Worm (Caenorhabditis elegans) whole organism, late embryonic: ENCODE data around the gene ZK228.3.

Experiments used
- F13H6.1 ChIP-seq: sonication (generic microtip); optimal IDR thresholded peaks from 2 replicates; lab custom pipeline; 2016; ENCODE audit warnings: missing genetic modification characterization, missing compliant biosample characterization
- K02D7.2 ChIP-seq: sonication (generic microtip); optimal IDR thresholded peaks from 2 replicates; lab custom pipeline; 2017; ENCODE audit warnings: mild to moderate bottlenecking, missing genetic modification characterization, missing compliant biosample characterization
- K09A11.1 ChIP-seq: sonication (generic microtip); optimal IDR thresholded peaks from 2 replicates; lab custom pipeline; 2017; ENCODE audit warnings: antibody characterized with exemption, mild to moderate bottlenecking, missing genetic modification characterization, missing compliant biosample characterization; ENCODE audit not compliant: insufficient read depth
- ahr-1 ChIP-seq: sonication (generic microtip); optimal IDR thresholded peaks from 2 replicates; lab custom pipeline; 2016; ENCODE audit warnings: missing genetic modification characterization, missing compliant biosample characterization
- ceh-14 ChIP-seq: sonication (generic microtip); optimal IDR thresholded peaks from 2 replicates; lab custom pipeline; 2016; ENCODE audit warnings: missing genotype, missing genetic modification characterization, missing compliant biosample characterization
- ceh-24 ChIP-seq: sonication (generic microtip); optimal IDR thresholded peaks from 2 replicates; lab custom pipeline; 2016; ENCODE audit warnings: mild to moderate bottlenecking, missing genetic modification characterization, missing compliant biosample characterization
- ceh-30 ChIP-seq: fragments of 150-350 bp; optimal IDR thresholded peaks from 2 replicates; lab custom pipeline; 2014; ENCODE audit warnings: missing biosample characterization, missing genetic modification characterization
- ceh-34 ChIP-seq: sonication (generic microtip); optimal IDR thresholded peaks from 2 replicates; lab custom pipeline; 2016; ENCODE audit warnings: mild to moderate bottlenecking, missing genetic modification characterization, missing compliant biosample characterization
- ceh-45 ChIP-seq: fragments of 200-800 bp; sonication (Bioruptor generic); IDR thresholded peaks from 2 replicates; pipeline ENCODE4 v1.3.6; 2022; ENCODE audit warnings: missing genetic modification reagents, missing genetic modification characterization, missing compliant biosample characterization
- dmd-4 ChIP-seq: sonication (generic microtip); optimal IDR thresholded peaks from 2 replicates; lab custom pipeline; 2016; ENCODE audit warnings: borderline replicate concordance, missing genetic modification characterization, missing compliant biosample characterization
- dve-1 ChIP-seq: sonication (generic microtip); optimal IDR thresholded peaks from 2 replicates; lab custom pipeline; 2017; ENCODE audit warnings: antibody characterized with exemption, mild to moderate bottlenecking, missing genetic modification characterization, missing compliant biosample characterization
- elt-4 ChIP-seq: sonication (generic microtip); optimal IDR thresholded peaks from 2 replicates; lab custom pipeline; 2016; ENCODE audit warnings: missing genetic modification characterization, missing compliant biosample characterization
- eyg-1 ChIP-seq: sonication (generic microtip); optimal IDR thresholded peaks from 2 replicates; lab custom pipeline; 2016; ENCODE audit warnings: missing genotype, missing genetic modification characterization, missing compliant biosample characterization
- fkh-10 ChIP-seq: fragments of 150-350 bp; optimal IDR thresholded peaks from 2 replicates; lab custom pipeline; 2014; ENCODE audit warnings: missing biosample characterization, missing genetic modification reagents, missing genetic modification characterization
- gmeb-2 ChIP-seq: sonication (generic microtip); optimal IDR thresholded peaks from 2 replicates; lab custom pipeline; 2016; ENCODE audit warnings: missing genetic modification characterization, inconsistent platforms, missing compliant biosample characterization
- hlh-30 ChIP-seq: sonication (generic microtip); optimal IDR thresholded peaks from 2 replicates; lab custom pipeline; 2017; ENCODE audit warnings: antibody characterized with exemption, missing genetic modification characterization, missing compliant biosample characterization; ENCODE audit not compliant: insufficient read depth
- lim-6 ChIP-seq: sonication (generic microtip); optimal IDR thresholded peaks from 2 replicates; lab custom pipeline; 2016; ENCODE audit warnings: missing genetic modification characterization, missing compliant biosample characterization
- lin-11 ChIP-seq: fragments of 200-800 bp; sonication (Bioruptor generic); optimal IDR thresholded peaks from 2 replicates; lab custom pipeline; 2018; ENCODE audit warnings: mild to moderate bottlenecking, missing genetic modification characterization, missing compliant biosample characterization
- nfya-1 ChIP-seq: sonication (generic microtip); optimal IDR thresholded peaks from 2 replicates; lab custom pipeline; 2017; ENCODE audit warnings: missing genetic modification characterization, mild to moderate bottlenecking, missing compliant biosample characterization, antibody characterized with exemption, moderate library complexity
- nhr-11 ChIP-seq: fragments of 150-350 bp; optimal IDR thresholded peaks from 2 replicates; lab custom pipeline; 2014; ENCODE audit warnings: missing biosample characterization, missing genetic modification characterization
- nhr-232 ChIP-seq: sonication (generic microtip); optimal IDR thresholded peaks from 2 replicates; lab custom pipeline; 2016; ENCODE audit warnings: missing genetic modification characterization, missing compliant biosample characterization
- odd-2 ChIP-seq: sonication (generic microtip); optimal IDR thresholded peaks from 2 replicates; lab custom pipeline; 2017; ENCODE audit warnings: antibody characterized with exemption, mild to moderate bottlenecking, missing genetic modification characterization, missing compliant biosample characterization
- pax-1 ChIP-seq: fragments of 150-350 bp; optimal IDR thresholded peaks from 2 replicates; lab custom pipeline; 2014; ENCODE audit warnings: missing biosample characterization, missing genetic modification characterization
- pha-2 ChIP-seq: sonication (generic microtip); optimal IDR thresholded peaks from 2 replicates; lab custom pipeline; 2017; ENCODE audit warnings: mild to moderate bottlenecking, missing genetic modification characterization, missing compliant biosample characterization
- pha-4 ChIP-seq: fragments of 150-350 bp; optimal IDR thresholded peaks from 2 replicates; lab custom pipeline; 2018; ENCODE audit warnings: missing biosample characterization, missing genetic modification reagents, missing genetic modification characterization
- ref-2 ChIP-seq: sonication (generic microtip); optimal IDR thresholded peaks from 2 replicates; lab custom pipeline; 2016; ENCODE audit warnings: missing genetic modification characterization, missing compliant biosample characterization
- syd-9 ChIP-seq: sonication (generic microtip); optimal IDR thresholded peaks from 2 replicates; lab custom pipeline; 2016; ENCODE audit warnings: mild to moderate bottlenecking, missing genetic modification characterization, moderate library complexity, missing compliant biosample characterization
- tbx-2 ChIP-seq: sonication (generic microtip); optimal IDR thresholded peaks from 2 replicates; lab custom pipeline; 2016; ENCODE audit warnings: missing genetic modification characterization, missing compliant biosample characterization
- tbx-7 ChIP-seq: sonication (generic microtip); optimal IDR thresholded peaks from 2 replicates; lab custom pipeline; 2016; ENCODE audit warnings: missing genotype, missing genetic modification characterization, missing compliant biosample characterization
- unc-42 ChIP-seq: sonication (generic microtip); optimal IDR thresholded peaks from 2 replicates; lab custom pipeline; 2016; ENCODE audit warnings: missing genotype, missing genetic modification characterization, missing compliant biosample characterization
- unc-86 ChIP-seq: sonication (generic microtip); optimal IDR thresholded peaks from 2 replicates; lab custom pipeline; 2016; ENCODE audit warnings: missing genetic modification characterization, missing compliant biosample characterization
- zip-5 ChIP-seq: sonication (generic microtip); optimal IDR thresholded peaks from 2 replicates; lab custom pipeline; 2016; ENCODE audit warnings: missing genetic modification characterization, missing compliant biosample characterization
- ztf-16 ChIP-seq: sonication (generic microtip); optimal IDR thresholded peaks from 2 replicates; lab custom pipeline; 2017; ENCODE audit warnings: missing genetic modification characterization, missing compliant biosample characterization

Gene ZK228.3

DNA sequence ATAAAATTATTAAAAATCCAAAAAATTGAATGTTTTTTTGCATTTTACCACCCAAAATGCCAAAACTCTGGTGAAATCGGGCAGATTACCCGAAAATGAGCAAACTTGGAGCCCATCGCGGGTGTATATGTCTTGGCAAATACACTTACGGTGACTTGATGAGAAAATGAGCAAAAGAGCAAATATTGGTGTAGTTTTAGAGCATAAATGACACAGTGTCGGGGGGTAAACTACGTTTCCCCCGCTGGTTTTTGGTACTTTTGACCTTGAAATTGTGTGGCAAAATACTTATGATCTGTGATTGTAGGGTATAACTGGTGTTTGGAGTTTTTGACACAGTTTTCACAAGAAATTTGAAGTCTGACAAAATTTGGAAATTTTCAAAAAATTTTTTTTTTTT lies 48.2 kb downstream of the ZK228.3 start, which contains the start of gene ZK262.2:
Gene ZK262.2 (minus strand): TSS at position 101 of the 400 bp plus-strand sequence.
- TF ChIP-seq ceh-45 (no peak), pha-2 (tag; lab: Kevin White, UChicago) (no peak), tbx-7 (tag; lab: Kevin White, UChicago) (no peak), pax-1 (no peak), tbx-2 (tag; lab: Kevin White, UChicago) (no peak), K09A11.1 (tag; lab: Kevin White, UChicago) (no peak), elt-4 (no peak), hlh-30 (tag; lab: Kevin White, UChicago) (no peak), pha-4 (no peak), ceh-24 (tag; lab: Kevin White, UChicago) (no peak), nhr-232 (no peak), ceh-30 (tag; lab: Kevin White, UChicago) (no peak)

DNA sequence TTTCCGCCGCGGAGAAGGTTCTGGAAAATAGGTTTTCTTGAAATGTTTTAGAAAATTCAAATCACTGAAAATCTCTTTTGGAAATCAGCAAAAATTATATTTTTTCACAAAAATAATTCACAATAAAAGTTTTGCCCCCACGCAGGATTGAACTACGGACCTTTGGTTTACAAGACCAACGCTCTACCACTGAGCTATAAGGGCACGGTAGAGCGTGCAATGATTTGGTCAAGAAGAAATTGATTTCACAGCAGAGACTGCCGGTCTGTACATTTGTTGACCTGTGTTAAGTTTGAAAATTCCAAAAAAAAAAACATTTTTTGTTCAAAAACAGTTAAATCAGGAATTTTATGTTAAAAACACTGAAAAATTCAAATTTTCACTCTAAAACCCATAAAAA lies 48.7 kb downstream of the ZK228.3 start:
- TF ChIP-seq ceh-30 (tag; lab: Kevin White, UChicago) = no peak
- no peak for TF ChIP-seq K02D7.2 (tag; lab: Kevin White, UChicago)
- no peak for TF ChIP-seq ref-2 (tag; lab: Kevin White, UChicago)
- no peak for TF ChIP-seq eyg-1 (tag; lab: Kevin White, UChicago)
- TF ChIP-seq dmd-4 (tag; lab: Kevin White, UChicago) = no peak
- no peak for TF ChIP-seq ahr-1 (tag; lab: Kevin White, UChicago)
- TF ChIP-seq gmeb-2 (tag; lab: Kevin White, UChicago) = no peak
- no peak for TF ChIP-seq unc-42 (tag; lab: Kevin White, UChicago)
- no peak for TF ChIP-seq F13H6.1 (tag; lab: Kevin White, UChicago)
- no peak for TF ChIP-seq nfya-1 (tag; lab: Kevin White, UChicago)
- TF ChIP-seq lin-11 = no peak
- no peak for TF ChIP-seq ceh-34 (tag; lab: Kevin White, UChicago)
- no peak for TF ChIP-seq ceh-45
- no peak for TF ChIP-seq ceh-14 (tag; lab: Kevin White, UChicago)
- no peak for TF ChIP-seq fkh-10 (GFP tag; lab: Kevin White, UChicago)
- TF ChIP-seq unc-86 (tag; lab: Kevin White, UChicago) = no peak
- TF ChIP-seq syd-9 (tag; lab: Kevin White, UChicago) = no peak
- TF ChIP-seq hlh-30 (tag; lab: Kevin White, UChicago) = no peak
- TF ChIP-seq odd-2 (tag; lab: Kevin White, UChicago) = no peak
- no peak for TF ChIP-seq zip-5 (tag; lab: Kevin White, UChicago)
- TF ChIP-seq, all 69 proteins: peak for 0

DNA sequence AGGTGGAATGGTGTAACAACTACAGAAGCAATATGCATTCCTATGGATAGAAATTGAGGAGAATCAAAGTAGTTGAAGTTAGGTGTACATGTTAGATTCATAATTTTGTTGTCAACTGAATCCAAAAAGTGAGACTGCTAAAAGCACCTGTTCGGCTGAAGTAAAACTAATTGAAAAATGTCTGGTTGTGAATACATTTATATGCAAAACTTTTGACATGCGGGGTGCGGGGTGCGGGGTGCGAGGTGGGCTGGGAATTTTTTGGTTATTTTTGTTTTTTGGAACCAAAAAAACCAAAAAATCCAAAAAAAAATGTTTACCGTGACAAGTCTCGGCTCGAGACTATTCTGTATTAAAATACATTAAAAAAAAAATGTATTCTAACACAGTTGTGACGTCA lies 50.9 kb downstream of the ZK228.3 start, which contains the start of gene srh-207:
Gene srh-207 (minus strand): TSS at position 101 of the 400 bp plus-strand sequence.
- TF ChIP-seq ztf-16 (no peak), dmd-4 (tag; lab: Kevin White, UChicago) (no peak), nhr-11 (no peak), tbx-7 (tag; lab: Kevin White, UChicago) (no peak), lim-6 (tag; lab: Kevin White, UChicago) (no peak), dve-1 (tag; lab: Kevin White, UChicago) (no peak), unc-42 (tag; lab: Kevin White, UChicago) (no peak), odd-2 (tag; lab: Kevin White, UChicago) (no peak), nhr-232 (no peak)
